Worm (Caenorhabditis elegans) whole organism, L4 larva: Measurements from ENCODE around the gene T27C5.12.

Source experiments
- aly-2 ChIP-seq: sonication (generic microtip); optimal IDR thresholded peaks from 2 replicates; lab custom pipeline; 2018; ENCODE audit warnings: missing biosample characterization, missing genetic modification characterization
- ceh-28 ChIP-seq: fragments of 150-350 bp; optimal IDR thresholded peaks from 2 replicates; lab custom pipeline; 2014; ENCODE audit warnings: missing biosample characterization, missing genetic modification reagents, missing genetic modification characterization
- php-3 ChIP-seq: fragments of 200-800 bp; sonication (Bioruptor generic); IDR thresholded peaks from 2 replicates; pipeline ENCODE4 v1.3.6; 2022; ENCODE audit warnings: missing genetic modification reagents, missing genetic modification characterization, missing compliant biosample characterization
- pqm-1 ChIP-seq: sonication (generic microtip); optimal IDR thresholded peaks from 2 replicates; lab custom pipeline; 2017; ENCODE audit warnings: missing biosample characterization, missing genetic modification characterization
- unc-130 ChIP-seq: sonication (generic microtip); optimal IDR thresholded peaks from 2 replicates; lab custom pipeline; 2016; ENCODE audit warnings: missing genetic modification reagents, missing genetic modification characterization, missing compliant biosample characterization

DNA sequence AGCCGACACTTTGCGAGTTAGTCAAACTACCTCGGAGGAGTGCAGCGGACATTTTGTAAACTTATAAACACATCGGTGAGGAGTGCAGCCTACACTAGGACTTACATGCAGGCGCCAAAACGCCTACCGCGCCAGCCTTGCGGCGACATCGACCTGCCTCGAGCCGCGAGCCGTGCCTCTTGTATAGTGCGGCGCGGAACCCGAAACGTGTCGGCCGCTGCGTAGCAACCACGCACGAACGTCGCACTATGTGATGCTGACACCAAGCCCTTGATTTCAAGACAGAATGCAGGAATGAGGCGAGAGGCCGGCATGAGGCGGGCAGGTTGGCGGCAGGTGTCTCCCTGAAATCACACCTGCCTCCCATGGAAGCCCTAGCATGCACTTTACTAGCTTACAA, 14.2 kb downstream of the T27C5.12 start:
- TF ChIP-seq unc-130 (GFP tag; lab: Kevin White, UChicago): no peak
- TF ChIP-seq aly-2: no peak
- no peak for TF ChIP-seq php-3 (GFP tag; lab: Robert Waterston, UW)
- no peak for TF ChIP-seq ceh-28 (tag; lab: Kevin White, UChicago)
- no peak for TF ChIP-seq pqm-1 (tag; lab: Kevin White, UChicago)
